Worm (Caenorhabditis elegans): ENCODE data around the gene Y52E8A.2.

Gene Y52E8A.2

DNA sequence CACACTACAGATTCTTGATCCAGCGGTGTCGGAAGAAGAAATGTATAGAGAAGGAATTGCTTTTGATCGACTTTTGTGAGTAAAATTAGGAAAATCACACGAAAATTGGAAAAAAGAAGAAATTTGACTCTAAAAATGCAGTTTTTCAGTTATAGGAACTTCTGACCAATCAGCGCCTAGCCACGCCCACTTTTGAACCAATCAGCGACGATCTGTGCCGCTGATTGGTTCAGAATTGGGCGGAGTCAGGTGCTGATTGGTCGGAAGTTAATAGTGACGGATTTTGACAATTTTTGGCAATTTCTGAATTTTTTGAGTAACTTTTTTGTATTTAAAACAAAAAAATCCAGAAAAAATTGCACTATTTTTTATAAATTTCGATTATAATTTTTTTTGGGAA, 20.8 kb downstream of the Y52E8A.2 start:
- TF ChIP-seq aly-2 (tag; optimal IDR thresholded peaks at IDR 0.05): no peak
- no peak for TF ChIP-seq crh-2 (tag; optimal IDR thresholded peaks at IDR 0.05)
- TF ChIP-seq ztf-11 (tag; optimal IDR thresholded peaks at IDR 0.05): no peak
- no peak for TF ChIP-seq unc-62 (GFP tag; optimal IDR thresholded peaks at IDR 0.05)
- TF ChIP-seq nhr-11 (tag; optimal IDR thresholded peaks at IDR 0.05): no peak
- no peak for TF ChIP-seq dmd-4 (tag; optimal IDR thresholded peaks at IDR 0.05)
- no peak for TF ChIP-seq nhr-10 (tag; optimal IDR thresholded peaks at IDR 0.05)
- no peak for TF ChIP-seq fos-1 (tag; optimal IDR thresholded peaks at IDR 0.05)
- TF ChIP-seq nhr-23 (tag; optimal IDR thresholded peaks at IDR 0.05): no peak
- no peak for TF ChIP-seq sma-9 (GFP tag; optimal IDR thresholded peaks at IDR 0.05)
- TF ChIP-seq sma-9 (tag; optimal IDR thresholded peaks at IDR 0.05): no peak
- TF ChIP-seq snpc-4 (tag; optimal IDR thresholded peaks at IDR 0.05): no peak
- TF ChIP-seq ceh-16 (tag; optimal IDR thresholded peaks at IDR 0.05): no peak
- no peak for TF ChIP-seq R02D3.7 (tag; optimal IDR thresholded peaks at IDR 0.05)
- TF ChIP-seq skn-1 (tag; optimal IDR thresholded peaks at IDR 0.05): no peak
- no peak for TF ChIP-seq ama-1 (optimal IDR thresholded peaks at IDR 0.05)
- no peak for TF ChIP-seq elt-1 (tag; optimal IDR thresholded peaks at IDR 0.05)
- TF ChIP-seq lin-13 (GFP tag; optimal IDR thresholded peaks at IDR 0.05): no peak
- TF ChIP-seq lsy-2 (tag; optimal IDR thresholded peaks at IDR 0.05): no peak

DNA sequence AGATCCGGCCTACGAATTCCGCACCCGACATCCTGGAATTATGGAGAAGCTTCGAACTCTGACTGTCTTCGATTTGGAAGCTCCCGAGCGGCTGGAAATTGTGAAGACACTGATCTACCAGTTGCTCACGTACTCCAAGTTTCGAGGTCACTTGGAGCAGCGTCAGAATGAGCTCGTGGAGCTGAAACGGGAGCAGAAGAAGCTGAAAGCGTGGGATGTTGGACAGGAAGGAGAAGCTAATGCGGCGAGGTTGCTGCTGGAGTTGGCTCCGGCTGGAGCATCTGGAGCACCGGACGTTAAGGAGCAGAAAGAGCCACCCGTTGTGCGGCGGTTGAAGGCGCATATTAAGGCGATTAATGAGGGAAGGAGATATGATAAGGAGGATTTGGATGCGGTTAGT, 23.7 kb downstream of the Y52E8A.2 start:
- TF ChIP-seq lin-13 (GFP tag; optimal IDR thresholded peaks at IDR 0.05): no peak

DNA sequence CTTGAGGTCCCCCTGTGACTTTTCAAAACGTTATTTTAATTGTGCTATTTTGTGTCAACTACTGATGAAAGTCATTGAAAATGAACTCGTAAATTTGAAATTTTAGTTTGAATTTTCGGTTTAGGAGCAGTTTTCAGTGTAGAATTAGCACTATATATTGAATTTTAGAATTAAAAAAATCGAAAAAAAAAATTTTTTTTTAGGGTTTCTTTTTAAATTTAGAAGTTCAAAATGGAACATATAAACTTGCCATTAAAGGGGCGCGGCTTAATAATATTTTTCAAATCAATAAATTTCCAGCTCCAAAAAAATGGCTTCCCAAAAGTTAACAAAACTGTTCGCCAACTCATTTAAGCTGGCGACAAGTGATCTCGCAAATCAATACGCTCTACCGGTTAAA, 30.3 kb downstream of the Y52E8A.2 start, which contains the start of gene H20J04.9:
Gene H20J04.9, plus strand, starts transcription at position 301 of the 400 bp plus-strand sequence.
- TF ChIP-seq unc-39 (tag; optimal IDR thresholded peaks at IDR 0.05) (no peak), egl-27 (tag; optimal IDR thresholded peaks at IDR 0.05) (no peak), fos-1 (tag; optimal IDR thresholded peaks at IDR 0.05) (no peak), blmp-1 (tag; optimal IDR thresholded peaks at IDR 0.05; ENCODE audit: insufficient read depth) (no peak), lsy-2 (tag; optimal IDR thresholded peaks at IDR 0.05) (no peak)

DNA sequence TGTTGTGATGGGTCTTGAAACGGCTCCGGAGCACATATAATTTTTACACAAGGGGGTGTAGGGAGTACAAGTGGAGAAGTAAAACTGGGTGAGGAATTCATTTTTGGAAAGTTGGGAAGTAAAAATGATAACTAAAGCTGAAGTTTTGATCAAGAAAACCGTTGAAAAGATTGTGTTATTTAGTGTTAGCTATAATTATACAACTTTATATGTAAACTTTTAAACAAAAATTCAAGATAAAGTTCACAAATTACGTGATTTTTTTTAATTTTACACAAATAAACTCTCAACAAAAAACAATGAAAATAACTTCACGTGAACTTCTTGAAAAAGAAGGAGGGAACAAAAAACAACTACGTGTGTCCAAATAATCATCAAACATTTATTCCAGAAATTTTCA, 34.6 kb downstream of the Y52E8A.2 start, which contains the start of the genes H20J04.7 and H20J04.1:
Gene H20J04.7, minus strand, starts transcription at position 101 of the 400 bp plus-strand sequence.
Gene H20J04.1, plus strand, starts transcription at position 397 of the 400 bp plus-strand sequence.
- TF ChIP-seq sem-4 (tag; optimal IDR thresholded peaks at IDR 0.05): no peak

DNA sequence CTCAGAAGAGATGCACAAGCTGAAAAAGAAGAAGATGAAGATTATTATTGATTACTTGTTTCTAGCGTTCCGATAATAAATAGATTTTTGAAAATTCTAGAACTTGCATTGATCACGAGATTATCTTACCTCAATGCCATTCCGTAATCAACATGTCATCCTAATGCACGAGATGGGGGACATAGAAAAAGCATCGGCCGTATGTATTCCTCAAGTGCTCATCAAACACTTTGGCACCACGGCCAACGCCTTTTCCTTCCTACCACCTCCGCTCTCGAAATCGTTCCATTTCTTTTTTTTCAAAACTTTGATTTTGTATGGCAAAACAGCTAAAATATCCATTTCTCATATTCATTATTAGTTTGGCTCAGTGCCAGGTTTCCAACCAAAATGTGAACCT, 38.1 kb downstream of the Y52E8A.2 start, which contains the start of gene lat-2:
Gene lat-2, plus strand, starts transcription at position 301 of the 400 bp plus-strand sequence.
- no peak for TF ChIP-seq ZK546.5 (tag; optimal IDR thresholded peaks at IDR 0.05)
- TF ChIP-seq egl-27 (tag; optimal IDR thresholded peaks at IDR 0.05): no peak
- TF ChIP-seq crh-2 (tag; optimal IDR thresholded peaks at IDR 0.05): no peak
- no peak for TF ChIP-seq lsy-2 (tag; optimal IDR thresholded peaks at IDR 0.05)
- no peak for TF ChIP-seq sem-4 (tag; optimal IDR thresholded peaks at IDR 0.05)
- no peak for TF ChIP-seq sma-9 (GFP tag; optimal IDR thresholded peaks at IDR 0.05)
- no peak for TF ChIP-seq sma-9 (tag; optimal IDR thresholded peaks at IDR 0.05)
- no peak for TF ChIP-seq elt-1 (tag; optimal IDR thresholded peaks at IDR 0.05)
- no peak for TF ChIP-seq ceh-16 (tag; optimal IDR thresholded peaks at IDR 0.05)
- TF ChIP-seq zag-1 (tag; optimal IDR thresholded peaks at IDR 0.05): no peak
- no peak for TF ChIP-seq nhr-23 (tag; optimal IDR thresholded peaks at IDR 0.05)
- TF ChIP-seq skn-1 (tag; optimal IDR thresholded peaks at IDR 0.05): no peak
- TF ChIP-seq elt-3 (tag; optimal IDR thresholded peaks at IDR 0.05): no peak
- TF ChIP-seq fos-1 (tag; optimal IDR thresholded peaks at IDR 0.05): no peak
- no peak for TF ChIP-seq Y55F3AM.14 (GFP tag; optimal IDR thresholded peaks at IDR 0.05)
- TF ChIP-seq mab-5 (tag; optimal IDR thresholded peaks at IDR 0.05): no peak
- TF ChIP-seq mbf-1 (tag; optimal IDR thresholded peaks at IDR 0.05): no peak
- no peak for TF ChIP-seq nhr-21 (tag; optimal IDR thresholded peaks at IDR 0.05)
- TF ChIP-seq lin-13 (GFP tag; optimal IDR thresholded peaks at IDR 0.05): no peak

DNA sequence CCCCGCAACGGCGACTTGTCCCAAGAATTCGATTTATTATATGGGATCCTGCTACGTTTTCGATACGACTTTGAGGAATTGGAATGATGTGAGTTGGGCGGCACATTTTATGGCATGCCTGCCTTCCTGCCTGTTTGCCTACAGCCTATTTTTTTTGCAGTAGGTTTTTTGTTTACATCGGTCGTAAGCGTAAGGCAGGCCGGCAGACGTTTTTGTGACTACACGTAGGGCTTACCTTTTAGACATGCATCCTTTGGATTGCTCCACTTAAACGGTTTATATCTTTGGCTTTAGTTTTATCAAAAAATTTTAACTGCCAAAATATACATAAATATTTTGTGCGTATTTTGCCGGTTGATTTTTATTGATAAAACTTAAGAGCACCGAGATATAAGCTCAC, 38.6 kb downstream of the Y52E8A.2 start:
- TF ChIP-seq unc-62 (GFP tag; optimal IDR thresholded peaks at IDR 0.05): no peak
- TF ChIP-seq F13H6.1 (tag; optimal IDR thresholded peaks at IDR 0.05): no peak
- no peak for TF ChIP-seq lin-11 (tag; optimal IDR thresholded peaks at IDR 0.05)

Measured in whole organism, L2 larva.